Fruit fly (Drosophila melanogaster) ovary, adult (tissue): ENCODE measurements around the gene p115.

Source experiments
- CG17801 ChIP-seq: fragments of 200-800 bp; optimal IDR thresholded peaks from 2 replicates; lab custom pipeline; 2019; ENCODE audit warnings: missing biosample characterization, mild to moderate bottlenecking, missing genetic modification characterization, moderate library complexity; ENCODE audit not compliant: partially characterized antibody

p115 gene

dm6 chrX:7934679-7935078 lies 40.8 kb downstream of the p115 start, which contains the start of gene RpS14b:
RpS14b (plus strand) TSS chrX:7934898.
- peak; percentile 89 for TF ChIP-seq CG17801 (GFP tag; lab: Kevin White, UChicago)

dm6 chrX:7935798-7936572 lies 42.2 kb downstream of the p115 start, which contains the start of gene Ubr3:
Ubr3 (plus strand) TSS chrX:7935896.
- TF ChIP-seq CG17801 (GFP tag; lab: Kevin White, UChicago): peak; percentile 48

dm6 chrX:7937588-7938481 lies 44.0 kb downstream of the p115 start:
- peak; percentile 81 for TF ChIP-seq CG17801 (GFP tag; lab: Kevin White, UChicago)

- no peak for TF ChIP-seq CG17801 (GFP tag; lab: Kevin White, UChicago)
Observed at dm6 chrX:7938482-7938804, 44.6 kb downstream of the p115 start.

dm6 chrX:7944151-7944713 lies 50.4 kb downstream of the p115 start:
- TF ChIP-seq CG17801 (GFP tag; lab: Kevin White, UChicago): no peak

dm6 chrX:7944772-7945722 lies 51.2 kb downstream of the p115 start:
- TF ChIP-seq CG17801 (GFP tag; lab: Kevin White, UChicago): peak; percentile 48
